Fruit fly (Drosophila melanogaster): ENCODE results near the gene fy.

fy gene

dm6 chr2L:8382646-8383045 is 20.4 kb downstream of the fy start, which contains the start of the genes CG13392 and Rcd4 (continued):
- TF ChIP-seq CG9932 (GFP tag; IDR thresholded peaks at IDR 0.05) (peak; percentile 90), CG9817 (tag; optimal IDR thresholded peaks at IDR 0.05) (peak; percentile 57), trh (GFP tag; optimal IDR thresholded peaks at IDR 0.05) (no peak), mirr (GFP tag; optimal IDR thresholded peaks at IDR 0.05) (peak; percentile 65), Abd-B (GFP tag; optimal IDR thresholded peaks at IDR 0.05) (no peak), TFAM (GFP tag; optimal IDR thresholded peaks at IDR 0.05) (no peak), CG43689 (GFP tag; IDR thresholded peaks at IDR 0.05) (no peak), CG32532 (GFP tag; IDR thresholded peaks at IDR 0.05) (peak; percentile 79), bowl (GFP tag; IDR thresholded peaks at IDR 0.05) (no peak), CG17568 (GFP tag; optimal IDR thresholded peaks at IDR 0.05) (no peak), CG8290 (GFP tag; optimal IDR thresholded peaks at IDR 0.05) (peak; percentile 70), CG8290 (tag; optimal IDR thresholded peaks at IDR 0.05) (peak; percentile 42 to 96), unc-4 (GFP tag; IDR thresholded peaks at IDR 0.05; ENCODE audit: partially characterized antibody) (peak; percentile 54), gce (GFP tag; IDR thresholded peaks at IDR 0.05) (no peak), crol (GFP tag; IDR thresholded peaks at IDR 0.05) (no peak), HLH54F (GFP tag; optimal IDR thresholded peaks at IDR 0.05) (peak; percentile 81), gt (GFP tag; IDR thresholded peaks at IDR 0.05) (no peak), CG10209 (GFP tag; optimal IDR thresholded peaks at IDR 0.05) (peak; percentile 57), al (GFP tag; IDR thresholded peaks at IDR 0.05) (peak; percentile 24; the same call in 1 of the 2 replicates), CG32772 (GFP tag; IDR thresholded peaks at IDR 0.05) (peak; percentile 15; the same call in 1 of the 2 replicates), dpn (GFP tag; optimal IDR thresholded peaks at IDR 0.05) (peak; percentile 70 to 82), Gug (GFP tag; IDR thresholded peaks at IDR 0.05) (peak; percentile 48; the same call in 1 of the 4 replicates), CG7556 (GFP tag; optimal IDR thresholded peaks at IDR 0.05) (peak; percentile 59), CG15269 (tag; optimal IDR thresholded peaks at IDR 0.05) (peak; percentile 43), CG3065 (GFP tag; optimal IDR thresholded peaks at IDR 0.05) (no peak), sc (optimal IDR thresholded peaks at IDR 0.05) (no peak), sc (GFP tag; optimal IDR thresholded peaks at IDR 0.05) (no peak), chn (GFP tag; optimal IDR thresholded peaks at IDR 0.05) (peak; percentile 50), so (GFP tag; IDR thresholded peaks at IDR 0.05) (no peak), Dip2 (GFP tag; IDR thresholded peaks at IDR 0.05) (no peak), Rx (GFP tag; IDR thresholded peaks at IDR 0.05) (no peak), CG5245 (GFP tag; optimal IDR thresholded peaks at IDR 0.05) (peak; percentile 40), dan (GFP tag; IDR thresholded peaks at IDR 0.05) (no peak), CG4707 (GFP tag; optimal IDR thresholded peaks at IDR 0.05) (peak; percentile 83), sqz (GFP tag; optimal IDR thresholded peaks at IDR 0.05) (no peak), slp2 (GFP tag; optimal IDR thresholded peaks at IDR 0.05) (peak; percentile 30), CG30431 (GFP tag; optimal IDR thresholded peaks at IDR 0.05) (no peak), CG33213 (GFP tag; optimal IDR thresholded peaks at IDR 0.05) (peak; percentile 72), Trl (optimal IDR thresholded peaks at IDR 0.05) (no peak), Trl (GFP tag; optimal IDR thresholded peaks at IDR 0.05) (peak; percentile 75), CG3281 (GFP tag; optimal IDR thresholded peaks at IDR 0.05) (peak; percentile 60), onecut (GFP tag; IDR thresholded peaks at IDR 0.05) (peak; percentile 49; the same call in 1 of the 2 replicates), tin (GFP tag; optimal IDR thresholded peaks at IDR 0.05) (peak; percentile 72), C15 (GFP tag; IDR thresholded peaks at IDR 0.05) (no peak), Fer1 (GFP tag; optimal IDR thresholded peaks at IDR 0.05) (peak; percentile 75), fd102C (GFP tag; optimal IDR thresholded peaks at IDR 0.05) (no peak), CG10979 (tag; optimal IDR thresholded peaks at IDR 0.05) (peak; percentile 39), CG13894 (tag; optimal IDR thresholded peaks at IDR 0.05) (peak; percentile 80), grn (GFP tag; optimal IDR thresholded peaks at IDR 0.05) (no peak), bsh (GFP tag; optimal IDR thresholded peaks at IDR 0.05) (peak in 1 of 2 experiments; percentile 44), Dref (GFP tag; IDR thresholded peaks at IDR 0.05) (peak; percentile 57), fd96Cb (tag; optimal IDR thresholded peaks at IDR 0.05) (no peak), CG6683 (GFP tag; optimal IDR thresholded peaks at IDR 0.05) (peak; percentile 32)
